Fruit fly (Drosophila melanogaster) whole organism, embryonic: Measurements from ENCODE around the gene CG15152.

Source experiments
- Asciz ChIP-seq: fragments of 200-800 bp; sonication (Bioruptor generic); optimal IDR thresholded peaks from 2 replicates; lab custom pipeline; 2017; ENCODE audit warnings: missing biosample characterization, mild to moderate bottlenecking, missing genetic modification characterization, missing genetic modification reagents
- Atf6 ChIP-seq: fragments of 200-800 bp; sonication (Bioruptor generic); IDR thresholded peaks from 2 replicates; pipeline ENCODE4 v1.3.6; 2022; ENCODE audit warnings: missing biosample characterization, missing genetic modification characterization
- Bteb2 ChIP-seq: fragments of 200-800 bp; sonication (Bioruptor generic); optimal IDR thresholded peaks from 2 replicates; lab custom pipeline; 2016; ENCODE audit warnings: missing biosample characterization, missing genetic modification characterization
- CG10321 ChIP-seq: fragments of 200-800 bp; sonication (Bioruptor generic); IDR thresholded peaks from 2 replicates; pipeline ENCODE4 v1.3.6; 2022; ENCODE audit warnings: missing biosample characterization, missing genetic modification characterization
- CG10366 ChIP-seq: fragments of 200-800 bp; sonication (Bioruptor generic); IDR thresholded peaks from 2 replicates; pipeline ENCODE4 v1.3.6; 2022; ENCODE audit warnings: missing biosample characterization, missing genetic modification characterization
- CG10431 ChIP-seq: fragments of 200-800 bp; sonication (Bioruptor generic); optimal IDR thresholded peaks from 3 replicates; lab custom pipeline; 2018; ENCODE audit warnings: missing biosample characterization, mild to moderate bottlenecking, missing genetic modification characterization
- CG10959 ChIP-seq: fragments of 200-800 bp; sonication (Bioruptor generic); IDR thresholded peaks from 2 replicates; pipeline ENCODE4 v1.3.6; 2022; ENCODE audit warnings: missing biosample characterization, missing genetic modification characterization
- CG10979 ChIP-seq: fragments of 200-800 bp; sonication (Bioruptor generic); optimal IDR thresholded peaks from 2 replicates; lab custom pipeline; 2018; ENCODE audit warnings: missing biosample characterization, mild to moderate bottlenecking, missing genetic modification characterization, moderate library complexity
- CG11085 ChIP-seq: fragments of 200-800 bp; sonication (Bioruptor generic); IDR thresholded peaks from 2 replicates; pipeline ENCODE4 v1.3.6; 2022; ENCODE audit warnings: missing biosample characterization, missing genetic modification characterization
- CG11456 ChIP-seq: fragments of 200-800 bp; sonication (Bioruptor generic); IDR thresholded peaks from 3 replicates; pipeline ENCODE4 v1.3.6; 2022; ENCODE audit warnings: missing biosample characterization, missing genetic modification characterization
- CG11696 ChIP-seq: fragments of 200-800 bp; sonication (Bioruptor generic); IDR thresholded peaks from 2 replicates; pipeline ENCODE4 v1.3.6; 2022; ENCODE audit warnings: missing biosample characterization, missing genetic modification characterization
- CG13424 ChIP-seq: fragments of 200-800 bp; sonication (Bioruptor generic); optimal IDR thresholded peaks from 2 replicates; lab custom pipeline; 2019; ENCODE audit warnings: missing biosample characterization, mild to moderate bottlenecking, missing genetic modification characterization, moderate library complexity
- CG13775 ChIP-seq: fragments of 200-800 bp; sonication (Bioruptor generic); optimal IDR thresholded peaks from 3 replicates; lab custom pipeline; 2017; ENCODE audit warnings: missing biosample characterization, mild to moderate bottlenecking, missing genetic modification characterization
- CG14014 ChIP-seq: fragments of 200-800 bp; sonication (Bioruptor generic); IDR thresholded peaks from 2 replicates; pipeline ENCODE4 v1.3.6; 2022; ENCODE audit warnings: missing biosample characterization, missing genetic modification characterization
- CG15011 ChIP-seq: fragments of 200-800 bp; sonication (Bioruptor generic); optimal IDR thresholded peaks from 3 replicates; lab custom pipeline; 2018; ENCODE audit warnings: missing biosample characterization, mild to moderate bottlenecking, missing genetic modification characterization
- CG15269 ChIP-seq: fragments of 200-800 bp; sonication (Bioruptor generic); optimal IDR thresholded peaks from 2 replicates; lab custom pipeline; 2018; ENCODE audit warnings: missing biosample characterization, mild to moderate bottlenecking, missing genetic modification characterization, moderate library complexity
- CG15479 ChIP-seq: fragments of 200-800 bp; sonication (Bioruptor generic); optimal IDR thresholded peaks from 3 replicates; lab custom pipeline; 2019; ENCODE audit warnings: missing biosample characterization, mild to moderate bottlenecking, missing genetic modification characterization, moderate library complexity
- CG17568 ChIP-seq: fragments of 200-800 bp; sonication (Bioruptor generic); optimal IDR thresholded peaks from 2 replicates; lab custom pipeline; 2018; ENCODE audit warnings: missing biosample characterization, mild to moderate bottlenecking, missing genetic modification characterization, moderate library complexity
- CG18599 ChIP-seq: fragments of 200-800 bp; sonication (Bioruptor generic); optimal IDR thresholded peaks from 3 replicates; lab custom pipeline; 2017; ENCODE audit warnings: missing biosample characterization, missing genetic modification characterization, mild to moderate bottlenecking, moderate library complexity, missing genetic modification reagents
- CG2202 ChIP-seq: fragments of 200-800 bp; sonication (Bioruptor generic); optimal IDR thresholded peaks from 2 replicates; lab custom pipeline; 2018; ENCODE audit warnings: missing biosample characterization, mild to moderate bottlenecking, missing genetic modification characterization
- CG2678 ChIP-seq: fragments of 200-800 bp; sonication (Bioruptor generic); optimal IDR thresholded peaks from 3 replicates; lab custom pipeline; 2019; ENCODE audit warnings: missing biosample characterization, mild to moderate bottlenecking, missing genetic modification characterization, moderate library complexity
- CG3065 ChIP-seq: fragments of 200-800 bp; sonication (Bioruptor generic); optimal IDR thresholded peaks from 2 replicates; lab custom pipeline; 2016; ENCODE audit warnings: missing biosample characterization, missing genetic modification characterization
- CG3281 ChIP-seq: fragments of 200-800 bp; sonication (Bioruptor generic); optimal IDR thresholded peaks from 3 replicates; lab custom pipeline; 2017; ENCODE audit warnings: missing biosample characterization, mild to moderate bottlenecking, missing genetic modification characterization
- CG6765 ChIP-seq: fragments of 200-800 bp; sonication (Bioruptor generic); optimal IDR thresholded peaks from 3 replicates; lab custom pipeline; 2017; ENCODE audit warnings: missing biosample characterization, mild to moderate bottlenecking, missing genetic modification characterization
- CG8478 ChIP-seq: fragments of >200 bp; optimal IDR thresholded peaks from 2 replicates; lab custom pipeline; 2018
- CG9437 ChIP-seq: fragments of 200-800 bp; sonication (Bioruptor generic); optimal IDR thresholded peaks from 2 replicates; lab custom pipeline; 2018; ENCODE audit warnings: missing biosample characterization, mild to moderate bottlenecking, missing genetic modification characterization
- E2f1 ChIP-seq: fragments of 200-800 bp; sonication (Bioruptor generic); IDR thresholded peaks from 2 replicates; pipeline ENCODE4 v1.3.6; 2022; ENCODE audit warnings: missing biosample characterization, missing genetic modification characterization
- GATAe ChIP-seq: fragments of 200-800 bp; sonication (Bioruptor generic); conservative IDR thresholded peaks from 2 replicates; pipeline ENCODE4 v1.3.6; 2022; ENCODE audit warnings: missing biosample characterization, missing genetic modification characterization
- Hr39 ChIP-seq: fragments of >200 bp; optimal IDR thresholded peaks from 2 replicates; lab custom pipeline; 2017
- Hr51 ChIP-seq, 2 experiments: fragments of 200-800 bp; sonication (Bioruptor generic); optimal IDR thresholded peaks; 2 replicates in 1 of 2; 3 replicates in 1 of 2; lab custom pipeline; 2016 to 2018; ENCODE audit warnings: missing biosample characterization in 2 of 2, missing genetic modification characterization in 2 of 2, mild to moderate bottlenecking in 1 of 2, moderate library complexity in 1 of 2
- Mad ChIP-seq: fragments of 200-800 bp; sonication (Bioruptor generic); optimal IDR thresholded peaks from 2 replicates; lab custom pipeline; 2016; ENCODE audit warnings: missing biosample characterization, missing genetic modification characterization
- Max ChIP-seq: fragments of 200-800 bp; sonication (Bioruptor generic); optimal IDR thresholded peaks from 2 replicates; lab custom pipeline; 2016; ENCODE audit warnings: missing biosample characterization, mild to moderate bottlenecking, missing genetic modification characterization
- NFAT ChIP-seq: fragments of 200-800 bp; sonication (Bioruptor generic); IDR thresholded peaks from 2 replicates; pipeline ENCODE4 v1.3.6; 2022; ENCODE audit warnings: missing biosample characterization, missing genetic modification characterization
- Sin3A ChIP-seq: fragments of >200 bp; optimal IDR thresholded peaks from 2 replicates; lab custom pipeline; 2018
- Sry-δ ChIP-seq: fragments of 200-800 bp; sonication (Bioruptor generic); optimal IDR thresholded peaks from 2 replicates; lab custom pipeline; 2016; ENCODE audit warnings: missing biosample characterization, missing genetic modification characterization
- ac ChIP-seq: fragments of 200-800 bp; sonication (Bioruptor generic); optimal IDR thresholded peaks from 3 replicates; lab custom pipeline; 2017; ENCODE audit warnings: missing biosample characterization, mild to moderate bottlenecking, missing genetic modification characterization
- al ChIP-seq: fragments of 200-800 bp; sonication (Bioruptor generic); IDR thresholded peaks from 2 replicates; pipeline ENCODE4 v1.3.6; 2022; ENCODE audit warnings: missing biosample characterization, missing genetic modification characterization
- cato ChIP-seq: fragments of 200-800 bp; sonication (Bioruptor generic); optimal IDR thresholded peaks from 2 replicates; lab custom pipeline; 2016; ENCODE audit warnings: missing biosample characterization, missing genetic modification characterization, borderline replicate concordance
- da ChIP-seq: fragments of 200-800 bp; sonication (Bioruptor generic); optimal IDR thresholded peaks from 2 replicates; lab custom pipeline; 2016; ENCODE audit warnings: missing biosample characterization, missing genetic modification characterization
- dan ChIP-seq: fragments of 200-800 bp; sonication (Bioruptor generic); IDR thresholded peaks from 2 replicates; pipeline ENCODE4 v1.3.6; 2022; ENCODE audit warnings: missing biosample characterization, missing genetic modification characterization
- ems ChIP-seq: fragments of 200-800 bp; sonication (Bioruptor generic); optimal IDR thresholded peaks from 3 replicates; lab custom pipeline; 2016; ENCODE audit warnings: missing biosample characterization, missing genetic modification characterization
- esg ChIP-seq: fragments of 200-800 bp; sonication (Bioruptor generic); conservative IDR thresholded peaks from 2 replicates; pipeline ENCODE4 v1.3.6; 2022; ENCODE audit warnings: missing biosample characterization, missing genetic modification characterization
- ftz-f1 ChIP-seq: fragments of 200-800 bp; sonication (Bioruptor generic); optimal IDR thresholded peaks from 2 replicates; lab custom pipeline; 2016; ENCODE audit warnings: missing biosample characterization, missing genetic modification characterization
- insv ChIP-seq, 2 experiments: fragments of 200-800 bp; sonication (Bioruptor generic); optimal IDR thresholded peaks; 3 replicates each; lab custom pipeline; 2016 to 2018; ENCODE audit warnings: missing biosample characterization in 2 of 2, missing genetic modification characterization in 2 of 2
- jumu ChIP-seq: fragments of 200-800 bp; sonication (Bioruptor generic); optimal IDR thresholded peaks from 3 replicates; lab custom pipeline; 2016; ENCODE audit warnings: missing biosample characterization, missing genetic modification characterization
- peb ChIP-seq: fragments of 200-800 bp; sonication (Bioruptor generic); IDR thresholded peaks from 2 replicates; pipeline ENCODE4 v1.3.6; 2022; ENCODE audit warnings: missing biosample characterization, missing genetic modification characterization
- pita ChIP-seq: fragments of 200-800 bp; sonication (Bioruptor generic); optimal IDR thresholded peaks from 2 replicates; lab custom pipeline; 2017; ENCODE audit warnings: missing biosample characterization, mild to moderate bottlenecking, missing genetic modification characterization
- ssp ChIP-seq: fragments of 200-800 bp; sonication (Bioruptor generic); IDR thresholded peaks from 2 replicates; pipeline ENCODE4 v1.3.6; 2022; ENCODE audit warnings: missing biosample characterization, missing genetic modification characterization
- twi ChIP-seq: fragments of 200-800 bp; optimal IDR thresholded peaks from 2 replicates; lab custom pipeline; 2019; ENCODE audit warnings: missing biosample characterization, mild to moderate bottlenecking, missing genetic modification characterization, moderate library complexity
- tx ChIP-seq: fragments of 200-800 bp; sonication (Bioruptor generic); optimal IDR thresholded peaks from 2 replicates; lab custom pipeline; 2016; ENCODE audit warnings: missing biosample characterization, missing genetic modification characterization
- zfh2 ChIP-seq: fragments of 200-800 bp; sonication (Bioruptor generic); optimal IDR thresholded peaks from 2 replicates; lab custom pipeline; 2016; ENCODE audit warnings: missing biosample characterization, missing genetic modification characterization

CG15152 gene

DNA sequence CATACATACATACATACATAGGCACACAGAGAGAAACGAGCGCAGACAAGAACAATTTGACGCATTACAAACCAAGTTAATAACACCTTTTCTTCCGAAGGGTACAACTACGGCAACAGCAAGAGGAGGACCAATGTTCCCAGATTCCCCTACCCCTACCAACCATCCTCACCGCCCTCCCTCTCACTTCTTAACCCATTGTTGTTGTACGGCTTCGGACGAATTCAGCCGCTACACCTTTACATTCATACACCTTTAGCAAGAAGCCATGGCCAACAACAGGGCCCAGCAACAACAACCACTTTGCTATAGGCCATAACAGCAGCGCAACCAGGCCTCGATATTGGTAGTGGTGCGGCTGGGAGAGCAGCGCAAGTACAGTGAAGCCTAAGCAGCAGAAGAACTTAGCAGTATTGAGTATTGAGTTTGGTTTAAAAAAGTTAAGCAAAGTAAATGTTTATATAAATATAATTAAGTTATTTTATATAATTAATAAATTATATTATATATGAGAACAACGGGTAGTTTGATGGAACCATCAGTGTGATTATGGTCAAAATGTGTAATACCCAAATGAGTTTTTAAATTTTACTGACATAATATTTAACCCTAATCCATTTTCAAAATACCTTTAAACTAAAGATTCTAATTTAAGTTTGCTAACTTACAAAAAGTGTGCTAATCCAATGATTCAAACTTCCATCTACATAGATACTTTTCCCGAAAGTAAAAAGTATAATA is 36.2 kb downstream of the CG15152 start (continued):
- TF ChIP-seq CG10959 (GFP tag; lab: Robert Waterston, UW) (peak; percentile 15; the same call in 1 of the 2 replicates), peb (GFP tag; lab: Robert Waterston, UW) (no peak), twi (tag; lab: Kevin White, UChicago) (no peak), Max (GFP tag; lab: Kevin White, UChicago) (no peak), CG15011 (no peak), CG10366 (peak; percentile 28; the same call in 1 of the 2 replicates), CG10321 (GFP tag; lab: Robert Waterston, UW) (no peak), CG15479 (GFP tag; lab: Kevin White, UChicago) (peak; percentile 66), CG2202 (no peak), CG2678 (tag; lab: Kevin White, UChicago) (peak; percentile 47), dan (GFP tag; lab: Robert Waterston, UW) (no peak), Hr51 (GFP tag; optimal IDR thresholded peaks at IDR 0.05; lab: Kevin White, UChicago) (no peak), NFAT (GFP tag; lab: Robert Waterston, UW) (peak; percentile 66), ac (GFP tag; lab: Kevin White, UChicago) (no peak), CG3281 (peak; percentile 8), Hr39 (lab: Kevin White, UChicago) (no peak), CG11696 (GFP tag; lab: Robert Waterston, UW) (peak; percentile 46), GATAe (peak; percentile 23; the same call in 1 of the 2 replicates), insv (GFP tag; optimal IDR thresholded peaks at IDR 0.05; lab: Kevin White, UChicago) (peak in 1 of 2 experiments; percentile 5), al (GFP tag; lab: Robert Waterston, UW) (no peak), zfh2 (no peak), CG6765 (GFP tag; lab: Kevin White, UChicago) (no peak), CG14014 (GFP tag; lab: Robert Waterston, UW) (0 out of 2 replicates have a peak, but pooled peaks have one; percentile 49), pita (GFP tag; lab: Kevin White, UChicago) (no peak), da (peak; percentile 1), E2f1 (GFP tag; lab: Robert Waterston, UW) (0 out of 2 replicates have a peak, but pooled peaks have one; percentile 53), Bteb2 (GFP tag; lab: Kevin White, UChicago) (no peak), CG11456 (GFP tag; lab: Robert Waterston, UW) (peak; percentile 74), CG15269 (tag; lab: Kevin White, UChicago) (peak; percentile 44), ftz-f1 (peak; percentile 41), CG17568 (GFP tag; lab: Kevin White, UChicago) (no peak), Sry-δ (GFP tag; lab: Kevin White, UChicago) (no peak), CG11085 (GFP tag; lab: Robert Waterston, UW) (peak; percentile 53; the same call in 1 of the 2 replicates), Mad (GFP tag; lab: Kevin White, UChicago) (no peak), CG10979 (tag; lab: Kevin White, UChicago) (no peak), tx (GFP tag; lab: Kevin White, UChicago) (no peak), ems (no peak), CG8478 (peak; percentile 81), CG13775 (GFP tag; lab: Kevin White, UChicago) (peak; percentile 39), CG3065 (GFP tag; lab: Kevin White, UChicago) (no peak), jumu (GFP tag; lab: Kevin White, UChicago) (peak; percentile 20), Sin3A (no peak), Asciz (no peak), Atf6 (GFP tag; lab: Robert Waterston, UW) (peak; percentile 26; the same call in 1 of the 2 replicates), ssp (0 out of 2 replicates have a peak, but pooled peaks have one; percentile 14), CG13424 (tag; lab: Kevin White, UChicago) (peak; percentile 33), esg (GFP tag; lab: Robert Waterston, UW) (no peak; the same call in 1 of the 2 replicates), CG9437 (peak; percentile 66), CG18599 (GFP tag; lab: Kevin White, UChicago) (no peak), cato (no peak), CG10431 (GFP tag; lab: Kevin White, UChicago) (no peak)
